Fruit fly (Drosophila melanogaster) whole organism: ENCODE data around the gene Atg1.

Experiments used
- CG8478 ChIP-seq: fragments of >200 bp; optimal IDR thresholded peaks from 2 replicates; lab custom pipeline; 2018; ENCODE audit warnings: inconsistent platforms
- Dll ChIP-seq: fragments of >200 bp; optimal IDR thresholded peaks from 2 replicates; lab custom pipeline; 2017
- EcR ChIP-seq, 2 experiments: fragments of >200 bp; optimal IDR thresholded peaks; 2 replicates each; lab custom pipeline; 2017; ENCODE audit warnings: missing biosample characterization in 2 of 2, missing genetic modification characterization in 2 of 2, missing genetic modification reagents in 2 of 2
- pan ChIP-seq: fragments of >200 bp; optimal IDR thresholded peaks from 2 replicates; lab custom pipeline; 2017
- psq ChIP-seq: fragments of >200 bp; optimal IDR thresholded peaks from 2 replicates; lab custom pipeline; 2017

DNA sequence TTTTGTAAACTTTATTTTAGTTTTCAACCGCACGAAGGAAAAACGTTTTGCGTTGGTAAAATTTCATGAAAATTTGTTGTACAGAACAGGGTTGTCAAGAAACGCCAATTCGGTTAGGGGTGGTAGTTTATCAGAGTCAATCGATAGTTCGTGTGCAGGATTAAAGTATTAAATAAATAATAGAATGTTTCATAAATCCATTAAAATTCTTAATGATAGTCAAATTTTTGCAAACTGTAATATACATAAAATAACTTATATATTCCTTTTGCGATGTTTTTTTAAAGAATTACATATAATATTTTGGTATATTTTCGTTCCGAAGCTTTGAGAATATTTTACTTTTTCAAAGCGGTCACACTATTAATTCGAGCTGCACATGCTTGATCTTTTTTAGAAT is 9.0 kb upstream of the Atg1 start, which contains the start of the genes Sf3a2 and CG42588:
- no peak for TF ChIP-seq Dll
- TF ChIP-seq EcR (GFP tag; optimal IDR thresholded peaks at IDR 0.05; lab: Kevin White, UChicago), result no peak
- TF ChIP-seq CG8478 (lab: Kevin White, UChicago), result no peak
- no peak for TF ChIP-seq psq (lab: Kevin White, UChicago)
- TF ChIP-seq pan (lab: Kevin White, UChicago), result no peak
